Fruit fly (Drosophila melanogaster) whole organism, wandering third instar larva: ENCODE results near the gene CG14257.

Source experiments
- Abd-B ChIP-seq: fragments of >200 bp; optimal IDR thresholded peaks from 2 replicates; lab custom pipeline; 2017; ENCODE audit warnings: missing biosample characterization, missing genetic modification characterization
- CG32264 ChIP-seq: fragments of 200-800 bp; sonication (Bioruptor generic); optimal IDR thresholded peaks from 2 replicates; lab custom pipeline; 2016; ENCODE audit warnings: missing biosample characterization, missing genetic modification characterization
- CG9705 ChIP-seq: fragments of 200-800 bp; sonication (Bioruptor generic); optimal IDR thresholded peaks from 2 replicates; lab custom pipeline; 2018; ENCODE audit warnings: missing biosample characterization, mild to moderate bottlenecking, missing genetic modification characterization
- CrebA ChIP-seq: fragments of 200-800 bp; sonication (Bioruptor generic); optimal IDR thresholded peaks from 2 replicates; lab custom pipeline; 2016; ENCODE audit warnings: missing biosample characterization, mild to moderate bottlenecking, missing genetic modification characterization, borderline replicate concordance
- Dfd ChIP-seq: fragments of >200 bp; optimal IDR thresholded peaks from 2 replicates; lab custom pipeline; 2017; ENCODE audit warnings: missing biosample characterization, missing genetic modification characterization
- Dif ChIP-seq: fragments of 200-275, 200-300 bp; sonication (Bioruptor generic); optimal IDR thresholded peaks from 2 replicates; lab custom pipeline; 2018; ENCODE audit warnings: missing biosample characterization, missing genetic modification characterization; ENCODE audit not compliant: partially characterized antibody
- GATAd ChIP-seq: sonication (Bioruptor generic); optimal IDR thresholded peaks from 2 replicates; lab custom pipeline; 2016; ENCODE audit warnings: missing biosample characterization, missing genetic modification characterization
- HLH106 ChIP-seq: fragments of 200-800 bp; optimal IDR thresholded peaks from 3 replicates; lab custom pipeline; 2019; ENCODE audit warnings: missing biosample characterization, mild to moderate bottlenecking, missing genetic modification characterization, moderate library complexity
- Hnf4 ChIP-seq: fragments of 200-800 bp; sonication (Bioruptor generic); optimal IDR thresholded peaks from 2 replicates; lab custom pipeline; 2016; ENCODE audit warnings: missing biosample characterization, mild to moderate bottlenecking, missing genetic modification characterization
- Hr78 ChIP-seq: fragments of >200 bp; optimal IDR thresholded peaks from 2 replicates; lab custom pipeline; 2017; ENCODE audit warnings: missing biosample characterization, missing genetic modification characterization
- Hr83 ChIP-seq: fragments of 200-300 bp; sonication (Bioruptor generic); optimal IDR thresholded peaks from 2 replicates; lab custom pipeline; 2016; ENCODE audit warnings: missing biosample characterization, mild to moderate bottlenecking, missing genetic modification characterization, moderate library complexity; ENCODE audit not compliant: poor library complexity, severe bottlenecking
- Jra ChIP-seq: sonication (Bioruptor generic); optimal IDR thresholded peaks from 2 replicates; lab custom pipeline; 2016; ENCODE audit warnings: missing biosample characterization, missing genetic modification characterization
- Mio ChIP-seq: sonication (Bioruptor generic); optimal IDR thresholded peaks from 2 replicates; lab custom pipeline; 2016; ENCODE audit warnings: missing biosample characterization, missing genetic modification characterization
- Myc ChIP-seq: fragments of >200 bp; optimal IDR thresholded peaks from 2 replicates; lab custom pipeline; 2017
- N ChIP-seq: fragments of >200 bp; optimal IDR thresholded peaks from 2 replicates; lab custom pipeline; 2018; ENCODE audit warnings: missing biosample characterization, missing external identifiers, missing genetic modification characterization
- OdsH ChIP-seq: fragments of 200-800 bp; sonication (Bioruptor generic); optimal IDR thresholded peaks from 2 replicates; lab custom pipeline; 2016; ENCODE audit warnings: missing biosample characterization, mild to moderate bottlenecking, missing genetic modification characterization
- Rel ChIP-seq, 2 experiments: fragments of 200-800 bp; sonication (Bioruptor generic) in 1 of 2; optimal IDR thresholded peaks; 2 replicates in 1 of 2; 3 replicates in 1 of 2; lab custom pipeline; 2016 to 2019; ENCODE audit warnings: mild to moderate bottlenecking in 2 of 2, missing biosample characterization in 2 of 2, missing genetic modification characterization in 2 of 2, moderate library complexity in 1 of 2
- Sp1 ChIP-seq: fragments of 200-800 bp; sonication (Bioruptor generic); optimal IDR thresholded peaks from 3 replicates; lab custom pipeline; 2019; ENCODE audit warnings: missing biosample characterization, mild to moderate bottlenecking, missing genetic modification characterization, moderate library complexity
- Vsx2 ChIP-seq: fragments of 200-300, 225-300 bp; sonication (Bioruptor generic); optimal IDR thresholded peaks from 2 replicates; lab custom pipeline; 2018; ENCODE audit warnings: missing biosample characterization, missing genetic modification characterization; ENCODE audit not compliant: partially characterized antibody
- br ChIP-seq: fragments of 200-800 bp; sonication (Bioruptor generic); optimal IDR thresholded peaks from 2 replicates; lab custom pipeline; 2016; ENCODE audit warnings: missing biosample characterization, missing genetic modification characterization
- brk ChIP-seq: fragments of 200-800 bp; sonication (Bioruptor generic); optimal IDR thresholded peaks from 2 replicates; lab custom pipeline; 2016; ENCODE audit warnings: missing biosample characterization, mild to moderate bottlenecking, missing genetic modification characterization
- dl ChIP-seq, 2 experiments: fragments of 175-275, 200-275 bp in 1 of 2; fragments of 200-275 bp in 1 of 2; sonication (Bioruptor generic); optimal IDR thresholded peaks; lab custom pipeline; 2018; ENCODE audit warnings: mild to moderate bottlenecking in 2 of 2, missing biosample characterization in 2 of 2, missing genetic modification characterization in 2 of 2, moderate library complexity in 2 of 2; ENCODE audit not compliant: partially characterized antibody in 2 of 2, insufficient read depth in 1 of 2
- dmrt93B ChIP-seq: fragments of 200-800 bp; sonication (Bioruptor generic); optimal IDR thresholded peaks from 2 replicates; lab custom pipeline; 2018; ENCODE audit warnings: missing biosample characterization, mild to moderate bottlenecking, missing genetic modification characterization
- dsf ChIP-seq: sonication (Bioruptor generic); optimal IDR thresholded peaks from 2 replicates; lab custom pipeline; 2016; ENCODE audit warnings: missing biosample characterization, missing genetic modification characterization, borderline replicate concordance
- ey ChIP-seq: fragments of 200-800 bp; sonication (Bioruptor generic); optimal IDR thresholded peaks from 2 replicates; lab custom pipeline; 2016; ENCODE audit warnings: missing biosample characterization, missing genetic modification characterization
- foxo ChIP-seq, 2 experiments: fragments of 200-800 bp; sonication (Bioruptor generic); optimal IDR thresholded peaks; 2 replicates in 1 of 2; 3 replicates in 1 of 2; lab custom pipeline; 2016 to 2017; ENCODE audit warnings: missing biosample characterization in 2 of 2, missing genetic modification characterization in 2 of 2
- fru ChIP-seq: fragments of 200-800 bp; sonication (Bioruptor generic); optimal IDR thresholded peaks from 3 replicates; lab custom pipeline; 2016; ENCODE audit warnings: missing biosample characterization, mild to moderate bottlenecking, missing genetic modification characterization
- h ChIP-seq: fragments of 200-800 bp; sonication (Bioruptor generic); optimal IDR thresholded peaks from 3 replicates; lab custom pipeline; 2016; ENCODE audit warnings: missing biosample characterization, mild to moderate bottlenecking, missing genetic modification characterization
- jim ChIP-seq: fragments of 175-275, 200-325 bp; sonication (Bioruptor generic); optimal IDR thresholded peaks from 2 replicates; lab custom pipeline; 2016; ENCODE audit warnings: missing biosample characterization, mild to moderate bottlenecking, missing genetic modification characterization
- lola ChIP-seq: fragments of >200 bp; optimal IDR thresholded peaks from 2 replicates; lab custom pipeline; 2017; ENCODE audit warnings: missing biosample characterization, missing genetic modification characterization
- pan ChIP-seq: fragments of >200 bp; optimal IDR thresholded peaks from 2 replicates; lab custom pipeline; 2017
- psq ChIP-seq: fragments of 200-800 bp; sonication (Bioruptor generic); optimal IDR thresholded peaks from 3 replicates; lab custom pipeline; 2017; ENCODE audit warnings: missing biosample characterization, mild to moderate bottlenecking, missing genetic modification characterization, moderate library complexity
- rgr ChIP-seq: fragments of 200-800 bp; sonication (Bioruptor generic); optimal IDR thresholded peaks from 3 replicates; lab custom pipeline; 2016; ENCODE audit warnings: missing biosample characterization, mild to moderate bottlenecking, missing genetic modification characterization
- sage ChIP-seq: fragments of 200-800 bp; sonication (Bioruptor generic); optimal IDR thresholded peaks from 2 replicates; lab custom pipeline; 2016; ENCODE audit warnings: missing biosample characterization, mild to moderate bottlenecking, missing genetic modification characterization
- sv ChIP-seq: fragments of 200-800 bp; sonication (Bioruptor generic); optimal IDR thresholded peaks from 3 replicates; lab custom pipeline; 2016; ENCODE audit warnings: missing biosample characterization, missing genetic modification characterization
- tai ChIP-seq: sonication (Bioruptor generic); optimal IDR thresholded peaks from 2 replicates; lab custom pipeline; 2016; ENCODE audit warnings: missing biosample characterization, missing genetic modification characterization
- usp ChIP-seq: fragments of >200 bp; optimal IDR thresholded peaks from 2 replicates; lab custom pipeline; 2017; ENCODE audit warnings: missing biosample characterization, missing genetic modification characterization
- woc ChIP-seq: sonication (Bioruptor generic); optimal IDR thresholded peaks from 2 replicates; lab custom pipeline; 2016; ENCODE audit warnings: missing biosample characterization, mild to moderate bottlenecking, missing genetic modification characterization

The CG14257 gene

DNA sequence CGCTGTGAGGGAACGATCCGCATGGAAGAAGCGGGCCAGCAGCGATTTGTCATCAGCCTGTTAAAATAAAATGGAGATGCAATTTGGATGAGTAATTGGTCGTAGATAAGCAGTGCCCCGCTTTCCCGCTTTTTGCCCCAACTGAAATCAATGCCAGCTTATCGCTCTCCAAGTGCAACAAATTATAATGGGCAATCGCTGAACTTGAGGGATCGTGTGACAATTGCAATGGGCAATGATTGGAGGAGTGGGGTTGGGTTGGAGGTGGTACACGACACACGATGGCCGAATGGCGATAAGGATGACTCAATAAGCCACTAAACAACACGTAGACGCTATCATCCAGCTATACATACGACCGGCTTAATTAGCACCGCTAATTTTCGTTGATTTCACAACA is 53.1 kb downstream of the CG14257 start:
- TF ChIP-seq usp (GFP tag; lab: Kevin White, UChicago) = no peak
- TF ChIP-seq CrebA (GFP tag; lab: Kevin White, UChicago) = no peak
- no peak for TF ChIP-seq Dfd (GFP tag; lab: Kevin White, UChicago)
- TF ChIP-seq h (GFP tag; lab: Kevin White, UChicago) = peak; percentile 17
- TF ChIP-seq psq (GFP tag; lab: Kevin White, UChicago) = no peak
- no peak for TF ChIP-seq pan (lab: Kevin White, UChicago)
- no peak for TF ChIP-seq sage (GFP tag; lab: Kevin White, UChicago)
- TF ChIP-seq Hr83 (GFP tag; lab: Kevin White, UChicago) = no peak
- TF ChIP-seq sv (GFP tag; lab: Kevin White, UChicago) = no peak
- no peak for TF ChIP-seq CG9705 (GFP tag; lab: Kevin White, UChicago)
- no peak for TF ChIP-seq Sp1 (GFP tag; lab: Kevin White, UChicago)
- no peak for TF ChIP-seq lola (GFP tag; lab: Kevin White, UChicago)
- no peak for TF ChIP-seq br (GFP tag; lab: Kevin White, UChicago)
- no peak for TF ChIP-seq Rel (GFP tag; optimal IDR thresholded peaks at IDR 0.05; lab: Kevin White, UChicago)
- TF ChIP-seq Rel (tag; optimal IDR thresholded peaks at IDR 0.05; lab: Kevin White, UChicago) = peak; percentile 25

DNA sequence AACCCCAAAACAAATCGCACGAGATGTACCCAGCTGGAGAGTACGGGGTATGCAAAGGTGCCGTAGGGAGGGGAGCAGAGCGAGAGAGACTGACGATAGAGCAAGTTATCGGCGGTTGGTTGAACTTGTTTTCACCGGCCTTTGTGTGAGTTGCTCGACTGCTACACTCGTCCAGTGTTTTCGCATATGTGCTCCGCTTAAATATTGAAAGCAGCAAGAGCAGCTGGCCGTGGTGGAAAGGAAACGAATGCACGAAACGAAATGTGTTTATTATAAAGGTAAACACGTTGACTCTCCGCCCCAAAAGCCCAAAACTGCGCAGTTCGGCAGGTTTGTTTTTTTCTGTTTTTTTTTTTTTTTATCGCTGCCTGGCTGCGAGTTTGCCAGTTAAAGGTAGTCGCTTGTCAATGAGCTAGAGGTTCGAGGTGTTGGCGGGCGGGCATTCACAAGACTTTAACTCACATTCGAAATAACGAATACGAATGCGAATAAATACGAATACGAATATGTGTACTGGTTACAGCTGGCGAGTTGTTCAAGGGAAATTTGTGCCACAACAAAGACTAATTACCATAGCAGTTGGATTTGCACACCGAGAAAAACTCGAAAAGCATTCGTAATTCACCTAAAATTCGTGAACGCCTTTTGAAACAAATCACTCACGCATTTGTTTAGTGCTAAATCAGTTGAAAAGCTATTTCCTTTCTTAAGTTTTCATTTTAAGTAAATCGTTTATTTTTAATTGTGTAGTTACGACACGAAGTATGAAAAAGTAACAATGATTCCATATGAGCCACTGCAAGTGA is 54.1 kb downstream of the CG14257 start:
- no peak for TF ChIP-seq CG9705 (GFP tag; lab: Kevin White, UChicago)
- TF ChIP-seq h (GFP tag; lab: Kevin White, UChicago) = peak; percentile 79
- peak; percentile 31 for TF ChIP-seq Hnf4 (GFP tag; lab: Kevin White, UChicago)
- TF ChIP-seq pan (lab: Kevin White, UChicago) = no peak
- TF ChIP-seq brk (GFP tag; lab: Kevin White, UChicago) = no peak
- TF ChIP-seq woc (GFP tag; lab: Kevin White, UChicago) = peak; percentile 62
- no peak for TF ChIP-seq Dfd (GFP tag; lab: Kevin White, UChicago)
- peak; percentile 66 for TF ChIP-seq HLH106
- TF ChIP-seq GATAd (GFP tag; lab: Kevin White, UChicago) = no peak
- peak; percentile 65 for TF ChIP-seq ey (GFP tag; lab: Kevin White, UChicago)
- TF ChIP-seq Abd-B (GFP tag; lab: Kevin White, UChicago) = no peak
- TF ChIP-seq Mio (GFP tag; lab: Kevin White, UChicago) = no peak
- TF ChIP-seq rgr (GFP tag; lab: Kevin White, UChicago) = peak; percentile 64
- peak; percentile 66 for TF ChIP-seq Jra (GFP tag; lab: Kevin White, UChicago)
- peak; percentile 16 for TF ChIP-seq CG32264
- TF ChIP-seq sv (GFP tag; lab: Kevin White, UChicago) = no peak
- no peak for TF ChIP-seq Myc
- TF ChIP-seq N (GFP tag; lab: Kevin White, UChicago) = no peak
- TF ChIP-seq OdsH (GFP tag; lab: Kevin White, UChicago) = peak; percentile 60
- TF ChIP-seq sage (GFP tag; lab: Kevin White, UChicago) = peak; percentile 2
- TF ChIP-seq Rel (GFP tag; optimal IDR thresholded peaks at IDR 0.05; lab: Kevin White, UChicago) = peak; percentile 82
- TF ChIP-seq Rel (tag; optimal IDR thresholded peaks at IDR 0.05; lab: Kevin White, UChicago) = peak; percentile 62
- TF ChIP-seq dmrt93B (GFP tag; lab: Kevin White, UChicago) = peak; percentile 29
- no peak for TF ChIP-seq CrebA (GFP tag; lab: Kevin White, UChicago)
- peak; percentile 73 for TF ChIP-seq psq (GFP tag; lab: Kevin White, UChicago)
- TF ChIP-seq Vsx2 (GFP tag; lab: Kevin White, UChicago) = peak; percentile 30
- TF ChIP-seq tai = no peak
- TF ChIP-seq foxo (GFP tag; optimal IDR thresholded peaks at IDR 0.05; lab: Kevin White, UChicago) = peak in 1 of 2 experiments; percentile 75
- no peak for TF ChIP-seq usp (GFP tag; lab: Kevin White, UChicago)
- no peak for TF ChIP-seq lola (GFP tag; lab: Kevin White, UChicago)
- TF ChIP-seq Hr83 (GFP tag; lab: Kevin White, UChicago) = peak; percentile 82
- TF ChIP-seq fru (GFP tag; lab: Kevin White, UChicago) = peak; percentile 75
- no peak for TF ChIP-seq Hr78 (GFP tag; lab: Kevin White, UChicago)
- peak; percentile 61 for TF ChIP-seq br (GFP tag; lab: Kevin White, UChicago)
- peak; percentile 23 for TF ChIP-seq Dif (GFP tag; lab: Kevin White, UChicago)
- TF ChIP-seq dsf (GFP tag; lab: Kevin White, UChicago) = no peak
- peak; percentile 82 for TF ChIP-seq jim
- peak; percentile 60 for TF ChIP-seq Sp1 (GFP tag; lab: Kevin White, UChicago)
- TF ChIP-seq dl (GFP tag; optimal IDR thresholded peaks at IDR 0.05; lab: Kevin White, UChicago; ENCODE audit: insufficient read depth in 1 of 2, partially characterized antibody in 2 of 2) = no peak
